Worm (Caenorhabditis elegans) whole organism, L4/young adult: ENCODE results near the gene fbxa-37.

ENCODE experiments used
- W03F9.2 ChIP-seq: fragments of 150-350 bp; optimal IDR thresholded peaks from 2 replicates; lab custom pipeline; 2014; ENCODE audit warnings: missing biosample characterization, missing genetic modification characterization
- dao-5 ChIP-seq: sonication (generic microtip); optimal IDR thresholded peaks from 2 replicates; lab custom pipeline; 2016; ENCODE audit warnings: missing genotype, missing genetic modification characterization, moderate library complexity, missing compliant biosample characterization
- him-1 ChIP-seq: sonication (generic microtip); optimal IDR thresholded peaks from 2 replicates; lab custom pipeline; 2016; ENCODE audit warnings: missing genotype, missing genetic modification reagents, missing genetic modification characterization, missing compliant biosample characterization

DNA sequence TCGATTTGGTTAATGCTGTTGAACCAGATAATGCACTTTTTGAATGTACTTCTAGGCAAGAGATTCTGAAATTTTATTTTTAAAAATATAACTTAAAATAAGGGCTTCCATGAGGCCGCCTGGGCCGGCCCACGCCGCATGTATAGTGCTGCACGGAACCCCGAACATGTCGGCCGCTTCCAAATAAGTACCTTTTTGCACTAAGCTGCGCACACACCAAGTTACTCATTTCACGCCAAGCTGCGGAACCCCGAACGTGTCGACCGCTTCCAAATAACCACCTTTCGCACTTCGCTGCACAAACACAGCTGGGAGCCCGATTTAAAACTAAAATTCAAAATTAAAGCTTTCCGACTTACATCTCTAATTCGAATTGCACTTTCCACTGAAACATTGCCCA lies 26.6 kb downstream of the fbxa-37 start:
- no peak for TF ChIP-seq him-1 (tag; lab: Kevin White, UChicago)
- TF ChIP-seq dao-5: no peak
- no peak for TF ChIP-seq W03F9.2 (tag; lab: Kevin White, UChicago)
